Worm (Caenorhabditis elegans): ENCODE results near the gene irld-51.

Gene irld-51

DNA sequence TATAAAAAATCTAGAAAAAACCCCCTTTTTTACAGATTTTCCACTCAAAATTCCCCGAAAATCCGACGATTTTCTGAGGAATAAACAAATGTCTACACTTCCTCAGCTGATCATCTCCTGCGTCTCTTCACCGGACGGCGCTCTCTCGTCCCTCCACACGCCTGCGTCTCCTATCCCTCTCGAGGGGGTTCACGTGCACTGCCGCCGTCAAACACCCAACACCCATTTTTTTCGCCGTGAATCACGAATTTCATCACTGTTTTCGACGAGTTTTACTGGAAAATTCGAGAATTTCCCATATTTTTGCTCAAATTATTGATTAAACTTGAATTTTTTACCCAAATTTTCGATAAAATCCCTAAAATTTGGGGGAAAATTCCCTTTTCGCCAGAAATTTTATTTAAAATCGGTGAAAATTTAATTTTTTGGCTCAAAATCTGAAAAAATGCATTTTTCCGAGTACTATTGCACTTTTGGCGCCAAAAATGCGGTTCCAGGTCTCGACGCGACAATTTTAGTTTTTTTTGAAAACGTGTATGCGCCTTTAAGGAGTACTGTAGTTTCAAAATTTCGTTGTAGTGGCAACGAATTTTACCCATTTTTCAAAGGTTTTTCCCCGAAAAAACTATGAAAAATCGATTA lies 31.6 kb downstream of the irld-51 start (continued):
- TF ChIP-seq saeg-2 (GFP tag; IDR thresholded peaks at IDR 0.05) (no peak), zag-1 (tag; optimal IDR thresholded peaks at IDR 0.05) (no peak), php-3 (GFP tag; IDR thresholded peaks at IDR 0.05) (peak; percentile 53), rbr-2 (tag; optimal IDR thresholded peaks at IDR 0.05) (no peak), duxl-1 (tag; optimal IDR thresholded peaks at IDR 0.05; ENCODE audit: poor library complexity) (peak; percentile 43), lin-13 (GFP tag; optimal IDR thresholded peaks at IDR 0.05) (peak; percentile 30), lsy-2 (tag; optimal IDR thresholded peaks at IDR 0.05) (peak in 1 of 2 experiments; percentile 55), nhr-237 (tag; optimal IDR thresholded peaks at IDR 0.05) (no peak), dpl-1 (GFP tag; optimal IDR thresholded peaks at IDR 0.05) (peak; percentile 16)

DNA sequence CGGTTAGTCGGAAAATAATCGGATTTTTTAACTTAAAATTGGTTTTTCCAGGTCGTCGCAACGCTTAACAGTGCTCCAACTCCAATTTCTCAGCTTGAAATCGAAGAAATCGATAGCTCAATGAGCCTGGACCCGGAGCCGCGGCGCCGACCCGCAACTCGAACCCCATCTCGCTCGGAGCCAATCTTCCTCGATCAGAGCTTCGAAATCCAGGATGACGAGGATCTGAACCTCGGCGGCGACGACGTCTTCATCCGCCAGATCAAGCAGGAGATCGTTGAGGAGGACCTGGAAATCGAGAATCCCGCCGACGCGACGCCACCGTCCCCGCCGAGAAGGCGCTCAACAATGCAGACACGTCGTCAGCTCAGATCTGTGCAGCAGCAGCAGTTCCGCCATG lies 32.3 kb downstream of the irld-51 start:
- peak; percentile 7 for TF ChIP-seq aha-1 (tag)
- TF ChIP-seq attf-4 (tag; optimal IDR thresholded peaks at IDR 0.05) = no peak
- TF ChIP-seq set-16 (GFP tag; IDR thresholded peaks at IDR 0.05) = peak; percentile 94

DNA sequence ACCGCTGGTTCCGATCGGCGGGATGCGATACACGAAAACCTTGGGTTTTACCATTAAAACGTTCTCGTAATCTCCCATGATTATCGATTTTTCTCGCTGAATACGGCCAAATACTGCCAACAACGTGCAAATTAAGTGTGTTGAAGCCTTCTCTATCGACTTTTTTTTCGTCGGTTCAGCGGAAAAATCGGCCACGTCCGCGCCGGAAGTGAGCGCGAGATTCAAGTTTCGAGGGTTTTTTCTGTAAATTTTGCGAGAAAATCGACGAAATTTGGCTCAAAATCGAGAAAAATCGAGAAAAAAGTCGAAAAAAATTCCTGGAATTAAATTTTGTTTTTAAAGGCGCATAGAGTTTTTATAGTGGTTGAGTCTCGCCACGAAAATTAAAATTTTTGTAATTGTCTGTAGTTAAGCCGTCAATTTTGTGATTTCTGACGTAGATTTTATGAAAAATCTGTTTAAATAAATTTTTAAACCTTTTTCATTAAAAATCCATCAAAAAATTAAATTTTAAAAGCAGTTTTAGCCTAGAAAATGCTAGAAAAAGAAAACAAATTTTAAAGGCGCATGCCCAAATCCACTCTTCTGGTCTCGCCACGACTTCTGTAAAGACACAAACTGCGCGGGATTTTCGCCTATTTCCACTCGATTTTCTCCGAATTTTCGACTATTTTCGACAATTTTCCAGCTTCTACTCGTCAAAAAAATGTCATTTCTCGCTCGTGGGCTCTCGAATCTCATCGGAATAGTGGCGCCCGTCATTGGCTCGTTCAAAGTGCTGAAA lies 33.3 kb downstream of the irld-51 start, which contains the start of the genes ncap-1 and Y110A2AR.1:
Gene ncap-1, minus strand, starts transcription at position 241 of the 784 bp plus-strand sequence.
Gene Y110A2AR.1, plus strand, starts transcription at position 637 of the 784 bp plus-strand sequence.
- no peak for TF ChIP-seq daf-8 (GFP tag; IDR thresholded peaks at IDR 0.05)
- no peak for TF ChIP-seq R02D3.7 (tag; optimal IDR thresholded peaks at IDR 0.05)
- TF ChIP-seq unc-130 (GFP tag; optimal IDR thresholded peaks at IDR 0.05) = peak; percentile 55
- TF ChIP-seq nhr-6 (tag; optimal IDR thresholded peaks at IDR 0.05) = no peak
- TF ChIP-seq ZK337.2 (GFP tag; IDR thresholded peaks at IDR 0.05) = no peak
- TF ChIP-seq ztf-7 (tag; optimal IDR thresholded peaks at IDR 0.05) = no peak
- peak; percentile 65 for TF ChIP-seq dpl-1 (GFP tag; optimal IDR thresholded peaks at IDR 0.05)
- TF ChIP-seq lim-7 (GFP tag; IDR thresholded peaks at IDR 0.05) = no peak
- no peak for TF ChIP-seq daf-16 (GFP tag; optimal IDR thresholded peaks at IDR 0.05)
- no peak for TF ChIP-seq daf-16 (tag; optimal IDR thresholded peaks at IDR 0.05)
- TF ChIP-seq unc-62 (GFP tag; optimal IDR thresholded peaks at IDR 0.05 in 1 of 2) = peak in 1 of 2 experiments; percentile 18
- no peak for TF ChIP-seq unc-62 (tag; optimal IDR thresholded peaks at IDR 0.05)
- TF ChIP-seq nhr-76 (tag; optimal IDR thresholded peaks at IDR 0.05) = no peak
- TF ChIP-seq nhr-111 (GFP tag; optimal IDR thresholded peaks at IDR 0.05) = no peak
- peak; percentile 78 for TF ChIP-seq mes-2 (tag; optimal IDR thresholded peaks at IDR 0.05; ENCODE audit: poor library complexity, severe bottlenecking)
- TF ChIP-seq mep-1 (tag; optimal IDR thresholded peaks at IDR 0.05) = no peak
- peak; percentile 85 for TF ChIP-seq F49E8.2 (tag; optimal IDR thresholded peaks at IDR 0.05; ENCODE audit: borderline replicate concordance)
- TF ChIP-seq lin-39 (tag; optimal IDR thresholded peaks at IDR 0.05) = no peak
- TF ChIP-seq snpc-4 (tag; optimal IDR thresholded peaks at IDR 0.05) = no peak
- TF ChIP-seq nhr-41 (GFP tag; IDR thresholded peaks at IDR 0.05) = no peak
- peak; percentile 10; the same call in 1 of the 2 replicates for TF ChIP-seq lin-38 (GFP tag; IDR thresholded peaks at IDR 0.05)
- no peak for TF ChIP-seq lir-3 (tag; optimal IDR thresholded peaks at IDR 0.05)
- peak; percentile 62 for TF ChIP-seq aha-1 (tag)
- TF ChIP-seq hif-1 (tag; optimal IDR thresholded peaks at IDR 0.05) = peak in 1 of 2 experiments; percentile 26
- TF ChIP-seq madf-9 (GFP tag; conservative IDR thresholded peaks at IDR 0.05) = no peak
- no peak for TF ChIP-seq attf-4 (tag; optimal IDR thresholded peaks at IDR 0.05)

DNA sequence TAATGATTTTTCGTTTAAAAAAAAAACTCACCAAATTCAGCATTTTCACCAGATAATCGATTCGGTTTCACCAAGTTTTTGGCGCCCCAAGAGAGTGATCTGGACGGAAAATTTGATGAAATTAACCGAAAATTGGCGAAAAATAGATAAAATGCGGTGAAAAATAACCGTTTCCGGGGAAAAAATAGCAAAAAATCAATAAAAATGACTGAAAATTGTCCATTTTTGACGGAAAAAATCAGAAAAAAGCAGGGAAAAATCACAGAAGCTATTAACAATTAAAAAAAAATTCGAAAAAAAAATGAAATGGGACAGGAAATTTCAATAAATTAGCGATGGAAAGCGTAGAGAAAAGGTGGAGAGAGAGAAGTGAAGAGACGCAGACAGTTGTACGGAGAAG lies 39.0 kb downstream of the irld-51 start, which contains the start of gene ubc-15:
Gene ubc-15, minus strand, starts transcription at position 101 of the 400 bp plus-strand sequence.
- TF ChIP-seq daf-12 (tag; optimal IDR thresholded peaks at IDR 0.05) (no peak), zag-1 (tag; optimal IDR thresholded peaks at IDR 0.05) (no peak), attf-4 (tag; optimal IDR thresholded peaks at IDR 0.05) (no peak), saeg-2 (GFP tag; IDR thresholded peaks at IDR 0.05) (no peak), spr-1 (tag; optimal IDR thresholded peaks at IDR 0.05) (no peak), T26A8.4 (GFP tag; IDR thresholded peaks at IDR 0.05) (no peak), aly-2 (tag; optimal IDR thresholded peaks at IDR 0.05) (no peak), ces-1 (GFP tag; optimal IDR thresholded peaks at IDR 0.05) (no peak), lir-3 (tag; optimal IDR thresholded peaks at IDR 0.05) (no peak), nhr-42 (GFP tag; IDR thresholded peaks at IDR 0.05) (no peak), ama-1 (optimal IDR thresholded peaks at IDR 0.05) (no peak), dmd-6 (GFP tag; IDR thresholded peaks at IDR 0.05) (no peak), fkh-10 (GFP tag; optimal IDR thresholded peaks at IDR 0.05) (no peak), lin-38 (GFP tag; IDR thresholded peaks at IDR 0.05) (no peak), madf-5 (GFP tag; IDR thresholded peaks at IDR 0.05) (no peak), hlh-11 (tag; optimal IDR thresholded peaks at IDR 0.05) (no peak)
